Worm (Caenorhabditis elegans) whole organism, young adult: ENCODE measurements around the gene abi-1.

Source experiments
- B0261.1 ChIP-seq: sonication (generic microtip); optimal IDR thresholded peaks from 2 replicates; lab custom pipeline; 2016; ENCODE audit warnings: mild to moderate bottlenecking, missing genetic modification characterization, moderate library complexity, missing compliant biosample characterization
- B0336.3 ChIP-seq: fragments of 200-800 bp; sonication (Bioruptor generic); IDR thresholded peaks from 2 replicates; pipeline ENCODE4 v1.3.6; 2022; ENCODE audit warnings: missing genetic modification characterization, missing compliant biosample characterization
- F23B12.7 ChIP-seq: sonication (generic microtip); optimal IDR thresholded peaks from 2 replicates; lab custom pipeline; 2017; ENCODE audit warnings: missing genetic modification characterization, mild to moderate bottlenecking, missing compliant biosample characterization, antibody characterized with exemption, moderate library complexity; ENCODE audit not compliant: insufficient read depth
- F37B4.10 ChIP-seq: fragments of 200-800 bp; sonication (Bioruptor generic); IDR thresholded peaks from 2 replicates; pipeline ENCODE4 v1.3.6; 2022; ENCODE audit warnings: missing genetic modification characterization, missing compliant biosample characterization
- F49E8.2 ChIP-seq: sonication (generic microtip); optimal IDR thresholded peaks from 3 replicates; lab custom pipeline; 2017; ENCODE audit warnings: missing genetic modification characterization, mild to moderate bottlenecking, missing compliant biosample characterization, antibody characterized with exemption, moderate library complexity; ENCODE audit not compliant: insufficient read depth
- F57A8.1 ChIP-seq: fragments of 200-800 bp; sonication (Bioruptor generic); optimal IDR thresholded peaks from 2 replicates; lab custom pipeline; 2018; ENCODE audit warnings: mild to moderate bottlenecking, missing genetic modification characterization, moderate library complexity, missing compliant biosample characterization
- K12H6.12 ChIP-seq: fragments of 200-800 bp; sonication (Bioruptor generic); optimal IDR thresholded peaks from 2 replicates; lab custom pipeline; 2018; ENCODE audit warnings: mild to moderate bottlenecking, missing genetic modification characterization, missing compliant biosample characterization
- T07F8.4 ChIP-seq: sonication (generic microtip); optimal IDR thresholded peaks from 2 replicates; lab custom pipeline; 2016; ENCODE audit warnings: mild to moderate bottlenecking, missing genetic modification characterization, moderate library complexity, missing compliant biosample characterization
- Y53F4B.3 ChIP-seq: fragments of 200-800 bp; sonication (Bioruptor generic); IDR thresholded peaks from 2 replicates; pipeline ENCODE4 v1.3.6; 2022; ENCODE audit warnings: missing genetic modification reagents, missing genetic modification characterization, missing compliant biosample characterization
- Y53G8AR.9 ChIP-seq: fragments of 200-800 bp; sonication (Bioruptor generic); conservative IDR thresholded peaks from 2 replicates; pipeline ENCODE4 v1.3.6; 2022; ENCODE audit warnings: missing genetic modification reagents, missing genetic modification characterization, missing compliant biosample characterization
- Y95B8A.8 ChIP-seq: fragments of 200-800 bp; sonication (Bioruptor generic); IDR thresholded peaks from 2 replicates; pipeline ENCODE4 v1.3.6; 2022; ENCODE audit warnings: missing genetic modification reagents, missing genetic modification characterization, missing compliant biosample characterization
- akir-1 ChIP-seq: fragments of 200-800 bp; sonication (Bioruptor generic); optimal IDR thresholded peaks from 2 replicates; lab custom pipeline; 2018; ENCODE audit warnings: mild to moderate bottlenecking, missing genetic modification characterization, moderate library complexity, missing compliant biosample characterization
- aptf-3 ChIP-seq: fragments of 200-800 bp; sonication (Bioruptor generic); IDR thresholded peaks from 2 replicates; pipeline ENCODE4 v1.3.6; 2022; ENCODE audit warnings: missing genetic modification characterization, missing compliant biosample characterization
- attf-6 ChIP-seq: fragments of 200-800 bp; sonication (Bioruptor generic); IDR thresholded peaks from 2 replicates; pipeline ENCODE4 v1.3.6; 2022; ENCODE audit warnings: missing genetic modification reagents, missing genetic modification characterization, missing compliant biosample characterization
- cebp-2 ChIP-seq: fragments of 200-800 bp; sonication (Bioruptor generic); IDR thresholded peaks from 2 replicates; pipeline ENCODE4 v1.3.6; 2022; ENCODE audit warnings: missing genetic modification characterization, missing compliant biosample characterization
- ceh-91 ChIP-seq: fragments of 200-800 bp; sonication (Bioruptor generic); IDR thresholded peaks from 2 replicates; pipeline ENCODE4 v1.3.6; 2022; ENCODE audit warnings: missing genetic modification reagents, missing genetic modification characterization, missing compliant biosample characterization
- chd-7 ChIP-seq: sonication (generic microtip); optimal IDR thresholded peaks from 2 replicates; lab custom pipeline; 2016; ENCODE audit warnings: mild to moderate bottlenecking, missing genetic modification characterization, moderate library complexity, missing compliant biosample characterization
- dpff-1 ChIP-seq: sonication (generic microtip); optimal IDR thresholded peaks from 2 replicates; lab custom pipeline; 2017; ENCODE audit warnings: mild to moderate bottlenecking, missing genetic modification characterization, missing compliant biosample characterization
- ekl-4 ChIP-seq: fragments of 200-800 bp; sonication (Bioruptor generic); IDR thresholded peaks from 2 replicates; pipeline ENCODE4 v1.3.6; 2022; ENCODE audit warnings: missing genetic modification reagents, missing genetic modification characterization, missing compliant biosample characterization
- him-1 ChIP-seq: sonication (generic microtip); optimal IDR thresholded peaks from 2 replicates; lab custom pipeline; 2016; ENCODE audit warnings: missing genotype, missing genetic modification reagents, missing genetic modification characterization, missing compliant biosample characterization
- hmg-1.2 ChIP-seq: fragments of 200-800 bp; sonication (Bioruptor generic); IDR thresholded peaks from 2 replicates; pipeline ENCODE4 v1.3.6; 2022; ENCODE audit warnings: missing genetic modification reagents, missing genetic modification characterization, missing compliant biosample characterization
- hmg-20 ChIP-seq: fragments of 200-800 bp; sonication (Bioruptor generic); IDR thresholded peaks from 2 replicates; pipeline ENCODE4 v1.3.6; 2022; ENCODE audit warnings: missing genetic modification reagents, missing genetic modification characterization, missing compliant biosample characterization
- hrde-1 ChIP-seq: sonication (generic microtip); optimal IDR thresholded peaks from 2 replicates; lab custom pipeline; 2016; ENCODE audit warnings: missing genetic modification characterization, mild to moderate bottlenecking, missing compliant biosample characterization, moderate library complexity, missing genotype, missing genetic modification reagents, borderline replicate concordance
- lag-1 ChIP-seq: fragments of 200-800 bp; sonication (Bioruptor generic); IDR thresholded peaks from 2 replicates; pipeline ENCODE4 v1.3.6; 2022; ENCODE audit warnings: missing genetic modification reagents, missing genetic modification characterization, missing compliant biosample characterization
- let-607 ChIP-seq, 2 experiments: fragments of 200-800 bp in 1 of 2; sonication (Bioruptor generic) in 1 of 2; sonication (generic microtip) in 1 of 2; optimal IDR thresholded peaks; 2 replicates each; lab custom pipeline; 2016 to 2018; ENCODE audit warnings: mild to moderate bottlenecking in 2 of 2, missing compliant biosample characterization in 2 of 2, missing genetic modification characterization in 2 of 2, moderate library complexity in 2 of 2, missing genotype in 1 of 2
- lin-54 ChIP-seq: fragments of 200-800 bp; sonication (Bioruptor generic); optimal IDR thresholded peaks from 2 replicates; lab custom pipeline; 2018; ENCODE audit warnings: mild to moderate bottlenecking, missing genetic modification characterization, missing compliant biosample characterization
- mxl-1 ChIP-seq: sonication (generic microtip); optimal IDR thresholded peaks from 2 replicates; lab custom pipeline; 2016; ENCODE audit warnings: missing genetic modification characterization, missing compliant biosample characterization
- nfya-1 ChIP-seq: sonication (generic microtip); optimal IDR thresholded peaks from 2 replicates; lab custom pipeline; 2017; ENCODE audit warnings: antibody characterized with exemption, missing compliant biosample characterization, missing genetic modification characterization, borderline replicate concordance; ENCODE audit not compliant: insufficient read depth
- nfyb-1 ChIP-seq: fragments of 200-800 bp; sonication (Bioruptor generic); IDR thresholded peaks from 2 replicates; pipeline ENCODE4 v1.3.6; 2022; ENCODE audit warnings: missing genetic modification reagents, missing genetic modification characterization, missing compliant biosample characterization
- nhr-179 ChIP-seq: sonication (generic microtip); optimal IDR thresholded peaks from 2 replicates; lab custom pipeline; 2016; ENCODE audit warnings: mild to moderate bottlenecking, missing genetic modification characterization, missing compliant biosample characterization
- nhr-27 ChIP-seq: fragments of 200-800 bp; sonication (Bioruptor generic); optimal IDR thresholded peaks from 2 replicates; lab custom pipeline; 2018; ENCODE audit warnings: mild to moderate bottlenecking, missing genetic modification characterization, moderate library complexity, missing compliant biosample characterization
- nhr-80 ChIP-seq: sonication (generic microtip); optimal IDR thresholded peaks from 2 replicates; lab custom pipeline; 2016; ENCODE audit warnings: missing genetic modification characterization, missing compliant biosample characterization
- pbrm-1 ChIP-seq: fragments of 200-800 bp; sonication (Bioruptor generic); IDR thresholded peaks from 2 replicates; pipeline ENCODE4 v1.3.6; 2022; ENCODE audit warnings: missing genetic modification reagents, missing genetic modification characterization, missing compliant biosample characterization
- rec-8 ChIP-seq, 2 experiments: sonication (generic microtip); optimal IDR thresholded peaks; 2 replicates each; lab custom pipeline; 2016; ENCODE audit warnings: mild to moderate bottlenecking in 2 of 2, missing genetic modification characterization in 2 of 2, missing genetic modification reagents in 2 of 2, missing genotype in 2 of 2, missing biosample characterization in 1 of 2, missing compliant biosample characterization in 1 of 2, moderate library complexity in 1 of 2
- rpc-1 ChIP-seq, 2 experiments: fragments of 150-350 bp in 1 of 2; sonication (generic microtip) in 1 of 2; optimal IDR thresholded peaks; 2 replicates each; lab custom pipeline; 2014 to 2018; ENCODE audit warnings: missing biosample characterization in 1 of 2, missing genetic modification characterization in 1 of 2, missing genetic modification reagents in 1 of 2, missing genotype in 1 of 2
- sdz-38 ChIP-seq: sonication (generic microtip); optimal IDR thresholded peaks from 2 replicates; lab custom pipeline; 2016; ENCODE audit warnings: missing genotype, missing genetic modification characterization, missing compliant biosample characterization
- snpc-1.1 ChIP-seq: sonication (generic microtip); optimal IDR thresholded peaks from 2 replicates; lab custom pipeline; 2017; ENCODE audit warnings: missing genetic modification characterization, mild to moderate bottlenecking, missing compliant biosample characterization, antibody characterized with exemption, moderate library complexity, missing genotype, missing genetic modification reagents; ENCODE audit not compliant: insufficient read depth
- snpc-1.3 ChIP-seq: sonication (generic microtip); optimal IDR thresholded peaks from 2 replicates; lab custom pipeline; 2017; ENCODE audit warnings: missing genetic modification characterization, mild to moderate bottlenecking, missing compliant biosample characterization, antibody characterized with exemption, moderate library complexity, missing genotype, missing genetic modification reagents; ENCODE audit not compliant: insufficient read depth
- snpc-3.4 ChIP-seq: sonication (generic microtip); optimal IDR thresholded peaks from 2 replicates; lab custom pipeline; 2017; ENCODE audit warnings: missing genetic modification characterization, mild to moderate bottlenecking, missing compliant biosample characterization, antibody characterized with exemption, moderate library complexity, missing genotype, missing genetic modification reagents
- tlf-1 ChIP-seq: fragments of 200-800 bp; sonication (Bioruptor generic); optimal IDR thresholded peaks from 2 replicates; lab custom pipeline; 2018; ENCODE audit warnings: mild to moderate bottlenecking, missing genetic modification characterization, missing compliant biosample characterization
- unc-130 ChIP-seq: sonication (generic microtip); optimal IDR thresholded peaks from 2 replicates; lab custom pipeline; 2016; ENCODE audit warnings: missing genetic modification reagents, missing genetic modification characterization, missing compliant biosample characterization
- xnd-1 ChIP-seq: sonication (generic microtip); optimal IDR thresholded peaks from 2 replicates; lab custom pipeline; 2016; ENCODE audit warnings: missing genotype, missing genetic modification reagents, missing genetic modification characterization, missing compliant biosample characterization
- zfh-2 ChIP-seq: fragments of 200-800 bp; sonication (Bioruptor generic); conservative IDR thresholded peaks from 2 replicates; pipeline ENCODE4 v1.3.6; 2022; ENCODE audit warnings: missing genetic modification reagents, missing genetic modification characterization, missing compliant biosample characterization
- ztf-25 ChIP-seq: fragments of 200-800 bp; sonication (Bioruptor generic); IDR thresholded peaks from 2 replicates; pipeline ENCODE4 v1.3.6; 2022; ENCODE audit warnings: missing genetic modification reagents, missing genetic modification characterization, missing compliant biosample characterization

The abi-1 gene

DNA sequence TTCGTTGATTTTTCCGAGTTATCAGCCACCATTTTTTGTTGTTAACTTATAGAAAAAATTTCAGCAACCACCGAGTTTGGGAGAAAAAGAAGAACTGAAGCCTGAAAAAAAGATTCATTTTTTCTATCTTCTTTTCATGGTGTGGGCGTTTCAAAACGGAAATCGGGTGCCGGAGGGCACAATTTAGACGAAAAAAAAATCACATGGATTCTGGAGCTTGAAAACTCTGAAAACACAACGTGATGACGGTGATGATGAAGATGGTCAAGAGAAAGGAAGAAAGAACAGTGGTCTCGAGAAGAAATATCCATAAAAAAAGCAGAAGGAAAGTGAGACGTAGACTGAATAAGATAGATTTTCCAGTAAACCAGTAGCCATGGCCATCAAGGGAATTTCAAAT is 8.5 kb downstream of the abi-1 start, which contains the start of gene rcan-1:
Gene rcan-1 (minus strand): TSS at position 101 of the 400 bp plus-strand sequence.
- TF ChIP-seq snpc-1.3 (tag; lab: Kevin White, UChicago) (no peak), rpc-1 (optimal IDR thresholded peaks at IDR 0.05; lab: Kevin White, UChicago) (no peak), rpc-1 (tag; optimal IDR thresholded peaks at IDR 0.05; lab: Kevin White, UChicago) (no peak), sdz-38 (tag; lab: Kevin White, UChicago) (no peak), pbrm-1 (GFP tag; lab: Robert Waterston, UW) (no peak), attf-6 (GFP tag; lab: Robert Waterston, UW) (no peak), B0261.1 (tag; lab: Kevin White, UChicago) (no peak), T07F8.4 (tag; lab: Kevin White, UChicago) (no peak), nfya-1 (tag; lab: Kevin White, UChicago) (no peak), let-607 (tag; optimal IDR thresholded peaks at IDR 0.05; lab: Kevin White, UChicago) (no peak), nhr-27 (tag; lab: Kevin White, UChicago) (no peak), Y53F4B.3 (GFP tag; lab: Robert Waterston, UW) (no peak)

DNA sequence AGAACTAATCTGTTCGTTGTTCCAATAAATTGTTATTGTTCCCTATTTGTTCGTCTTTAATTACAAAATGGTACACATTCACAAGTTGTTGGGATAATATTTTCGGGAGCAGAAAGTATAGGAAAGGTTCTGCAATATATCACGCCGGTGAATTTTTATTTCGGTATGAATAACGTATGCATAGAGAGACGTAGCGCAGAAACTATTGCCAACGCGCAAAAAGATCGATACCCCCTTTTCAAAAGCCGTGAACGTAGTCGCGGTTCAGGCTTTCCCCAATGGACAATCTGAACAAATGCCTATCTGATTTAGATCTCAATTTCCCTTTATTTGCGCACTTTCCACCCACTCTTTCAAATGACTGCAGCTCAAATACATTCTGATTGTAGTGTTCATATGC is 12.4 kb downstream of the abi-1 start, which contains the start of gene pst-2:
Gene pst-2 (plus strand): TSS at position 293 of the 400 bp plus-strand sequence.
- TF ChIP-seq ztf-25 (GFP tag; lab: Robert Waterston, UW) = peak; percentile 12; the same call in 1 of the 2 replicates
- TF ChIP-seq nfyb-1 (GFP tag; lab: Robert Waterston, UW) = no peak; the same call in 1 of the 2 replicates
- TF ChIP-seq lin-54 (GFP tag; lab: Kevin White, UChicago) = peak; percentile 49
- peak; percentile 27 for TF ChIP-seq tlf-1 (GFP tag; lab: Kevin White, UChicago)
- no peak for TF ChIP-seq nfya-1 (tag; lab: Kevin White, UChicago)
- peak; percentile 1 for TF ChIP-seq unc-130 (GFP tag; lab: Kevin White, UChicago)
- no peak for TF ChIP-seq F57A8.1 (GFP tag; lab: Kevin White, UChicago)
- no peak for TF ChIP-seq akir-1 (GFP tag; lab: Kevin White, UChicago)
- TF ChIP-seq hmg-1.2 (GFP tag; lab: Robert Waterston, UW) = 0 out of 2 replicates have a peak, but pooled peaks have one; percentile 6
- TF ChIP-seq nhr-179 (tag; lab: Kevin White, UChicago) = no peak
- peak; percentile 70 for TF ChIP-seq snpc-3.4
- TF ChIP-seq F49E8.2 (tag; lab: Kevin White, UChicago) = peak; percentile 90
- no peak for TF ChIP-seq K12H6.12 (tag; lab: Kevin White, UChicago)
- peak; percentile 13 for TF ChIP-seq chd-7
- TF ChIP-seq nhr-80 = no peak
- TF ChIP-seq cebp-2 (GFP tag; lab: Robert Waterston, UW) = no peak
- TF ChIP-seq snpc-1.1 (tag; lab: Kevin White, UChicago) = peak; percentile 13
- peak; percentile 37; the same call in 1 of the 2 replicates for TF ChIP-seq attf-6 (GFP tag; lab: Robert Waterston, UW)
- TF ChIP-seq xnd-1 (tag; lab: Kevin White, UChicago) = peak; percentile 3
- no peak for TF ChIP-seq F23B12.7
- no peak for TF ChIP-seq lag-1
- 0 out of 2 replicates have a peak, but pooled peaks have one; percentile 25 for TF ChIP-seq ekl-4
- TF ChIP-seq hrde-1 (tag; lab: Kevin White, UChicago) = peak; percentile 74
- peak; percentile 43; the same call in 1 of the 2 replicates for TF ChIP-seq pbrm-1 (GFP tag; lab: Robert Waterston, UW)
- 0 out of 2 replicates have a peak, but pooled peaks have one; percentile 6 for TF ChIP-seq Y95B8A.8 (GFP tag; lab: Robert Waterston, UW)
- TF ChIP-seq mxl-1 (tag; lab: Kevin White, UChicago) = no peak
- TF ChIP-seq rec-8 (tag; optimal IDR thresholded peaks at IDR 0.05; lab: Kevin White, UChicago) = no peak
- no peak for TF ChIP-seq F37B4.10
- peak; percentile 72; the same call in 1 of the 2 replicates for TF ChIP-seq Y53G8AR.9 (GFP tag; lab: Robert Waterston, UW)
- no peak for TF ChIP-seq ceh-91 (GFP tag; lab: Robert Waterston, UW)
- peak; percentile 14; the same call in 1 of the 2 replicates for TF ChIP-seq B0336.3 (GFP tag; lab: Robert Waterston, UW)
- no peak for TF ChIP-seq zfh-2 (GFP tag; lab: Robert Waterston, UW)
- peak; percentile 47 for TF ChIP-seq him-1
- no peak for TF ChIP-seq aptf-3 (GFP tag; lab: Robert Waterston, UW)
- no peak for TF ChIP-seq dpff-1
- TF ChIP-seq hmg-20 = no peak
